Worm (Caenorhabditis elegans) whole organism, L1 larva: ENCODE data around the gene frpr-13.

Source experiments
- ama-1 ChIP-seq: fragments of 150-350 bp; optimal IDR thresholded peaks from 2 replicates; lab custom pipeline; 2014
- blmp-1 ChIP-seq: fragments of 150-350 bp; optimal IDR thresholded peaks from 2 replicates; lab custom pipeline; 2014; ENCODE audit warnings: missing biosample characterization, missing genetic modification characterization
- ces-1 ChIP-seq: fragments of 150-350 bp; optimal IDR thresholded peaks from 2 replicates; lab custom pipeline; 2014; ENCODE audit warnings: missing biosample characterization, missing genetic modification reagents, missing genetic modification characterization
- fkh-4 ChIP-seq: sonication (generic microtip); optimal IDR thresholded peaks from 2 replicates; lab custom pipeline; 2016; ENCODE audit warnings: missing compliant biosample characterization, missing genetic modification characterization, borderline replicate concordance
- nhr-11 ChIP-seq: fragments of 150-350 bp; optimal IDR thresholded peaks from 2 replicates; lab custom pipeline; 2014; ENCODE audit warnings: missing biosample characterization, missing genetic modification characterization
- nhr-237 ChIP-seq: fragments of 150-350 bp; optimal IDR thresholded peaks from 2 replicates; lab custom pipeline; 2014; ENCODE audit warnings: missing biosample characterization, missing genetic modification characterization
- nhr-85 ChIP-seq: sonication (generic microtip); peaks from one replicate; lab custom pipeline; 2016; ENCODE audit warnings: missing genetic modification characterization, inconsistent platforms, missing compliant biosample characterization
- pax-3 ChIP-seq: fragments of 200-800 bp; sonication (Bioruptor generic); optimal IDR thresholded peaks from 2 replicates; lab custom pipeline; 2018; ENCODE audit warnings: mild to moderate bottlenecking, missing genetic modification characterization, moderate library complexity, missing compliant biosample characterization
- snpc-4 ChIP-seq: fragments of 150-350 bp; optimal IDR thresholded peaks from 2 replicates; lab custom pipeline; 2014; ENCODE audit warnings: missing biosample characterization, missing genetic modification characterization
- snu-23 ChIP-seq: sonication (generic microtip); optimal IDR thresholded peaks from 2 replicates; lab custom pipeline; 2016; ENCODE audit warnings: missing genetic modification characterization, missing compliant biosample characterization
- sup-37 ChIP-seq: fragments of 200-800 bp; sonication (Bioruptor generic); optimal IDR thresholded peaks from 2 replicates; lab custom pipeline; 2018; ENCODE audit warnings: mild to moderate bottlenecking, missing genetic modification characterization, missing compliant biosample characterization
- unc-130 ChIP-seq: fragments of 150-350 bp; optimal IDR thresholded peaks from 2 replicates; lab custom pipeline; 2017; ENCODE audit warnings: missing biosample characterization, missing genetic modification characterization, inconsistent platforms
- unc-62 ChIP-seq: fragments of 150-350 bp; optimal IDR thresholded peaks from 2 replicates; lab custom pipeline; 2014; ENCODE audit warnings: missing biosample characterization, missing genetic modification reagents, missing genetic modification characterization
- ztf-11 ChIP-seq, 2 experiments: sonication (generic microtip); optimal IDR thresholded peaks; 2 replicates each; lab custom pipeline; 2016 to 2017; ENCODE audit warnings: missing genetic modification characterization in 2 of 2, missing biosample characterization in 1 of 2, missing compliant biosample characterization in 1 of 2

DNA sequence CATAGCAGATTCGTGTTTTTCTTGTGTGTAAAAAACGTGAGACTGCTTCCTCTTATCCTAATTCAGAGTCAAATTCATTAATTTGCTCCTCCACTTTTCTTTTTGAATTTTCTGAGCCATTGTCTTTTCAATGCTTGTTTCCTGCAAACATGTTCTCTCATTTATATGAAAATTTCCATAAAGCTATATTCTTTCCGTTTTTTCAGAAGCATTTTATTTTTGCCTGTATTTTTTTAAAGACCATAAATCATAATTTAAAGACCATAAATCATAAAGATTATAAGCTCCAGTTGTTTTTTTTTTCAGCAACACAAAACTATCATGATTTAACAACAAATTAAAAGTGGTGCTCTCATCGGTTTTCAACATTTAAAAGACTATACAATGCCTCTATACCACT lies 8.0 kb downstream of the frpr-13 start, which contains the start of gene frpr-11:
- TF ChIP-seq ces-1 (no peak), nhr-85 (tag; lab: Kevin White, UChicago) (no peak), nhr-237 (tag; lab: Kevin White, UChicago) (no peak), snu-23 (no peak), ztf-11 (tag; optimal IDR thresholded peaks at IDR 0.05; lab: Kevin White, UChicago) (no peak), unc-62 (GFP tag; lab: Kevin White, UChicago) (no peak), ama-1 (lab: Kevin White, UChicago) (no peak), fkh-4 (tag; lab: Kevin White, UChicago) (no peak), snpc-4 (tag; lab: Kevin White, UChicago) (no peak), sup-37 (no peak), pax-3 (tag; lab: Kevin White, UChicago) (no peak), blmp-1 (no peak), unc-130 (tag; lab: Kevin White, UChicago) (no peak), nhr-11 (tag; lab: Kevin White, UChicago) (no peak)
